Worm (Caenorhabditis elegans): Measurements from ENCODE around the gene flp-25.

DNA sequence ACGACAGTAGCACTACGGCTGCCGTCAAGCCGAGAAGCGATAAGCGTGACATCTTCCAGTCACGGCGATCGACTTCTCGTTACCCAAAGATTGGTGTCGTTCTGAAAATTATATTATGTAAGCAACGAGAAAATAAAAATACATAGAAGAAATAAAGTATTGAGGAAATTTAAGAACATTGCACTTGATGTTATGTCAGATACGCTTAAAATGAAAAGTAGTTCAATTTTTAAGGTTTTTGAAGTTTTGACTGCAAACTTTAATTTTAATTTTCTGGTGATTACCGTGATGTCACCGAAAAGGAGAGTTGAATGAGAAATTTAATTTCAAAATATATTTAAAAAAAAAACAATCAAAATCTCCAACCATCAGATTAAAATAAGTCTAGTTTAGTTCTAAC lies 17.0 kb upstream of the flp-25 start, which contains the start of gene emb-9:
- TF ChIP-seq hlh-30 (tag; optimal IDR thresholded peaks at IDR 0.05; ENCODE audit: insufficient read depth) (no peak), ceh-6 (GFP tag; optimal IDR thresholded peaks at IDR 0.05) (no peak), pag-3 (tag; optimal IDR thresholded peaks at IDR 0.05; ENCODE audit: borderline replicate concordance) (no peak), nhr-11 (tag; optimal IDR thresholded peaks at IDR 0.05) (no peak), ama-1 (optimal IDR thresholded peaks at IDR 0.05) (no peak), ceh-9 (tag; optimal IDR thresholded peaks at IDR 0.05) (no peak), rnt-1 (tag; optimal IDR thresholded peaks at IDR 0.05) (no peak), syd-9 (tag; optimal IDR thresholded peaks at IDR 0.05) (no peak)

All from whole organism, late embryonic.